Fruit fly (Drosophila melanogaster) whole organism: Measurements from ENCODE around the gene mew.

ENCODE experiments used
- CG8478 ChIP-seq: fragments of >200 bp; optimal IDR thresholded peaks from 2 replicates; lab custom pipeline; 2018; ENCODE audit warnings: inconsistent platforms
- Dll ChIP-seq: fragments of >200 bp; optimal IDR thresholded peaks from 2 replicates; lab custom pipeline; 2017
- EcR ChIP-seq, 2 experiments: fragments of >200 bp; optimal IDR thresholded peaks; 2 replicates each; lab custom pipeline; 2017; ENCODE audit warnings: missing biosample characterization in 2 of 2, missing genetic modification characterization in 2 of 2, missing genetic modification reagents in 2 of 2
- pan ChIP-seq: fragments of >200 bp; optimal IDR thresholded peaks from 2 replicates; lab custom pipeline; 2017
- psq ChIP-seq: fragments of >200 bp; optimal IDR thresholded peaks from 2 replicates; lab custom pipeline; 2017
- usp ChIP-seq: fragments of >200 bp; optimal IDR thresholded peaks from 2 replicates; lab custom pipeline; 2017; ENCODE audit warnings: missing biosample characterization, missing genetic modification characterization, mixed read lengths

mew gene

DNA sequence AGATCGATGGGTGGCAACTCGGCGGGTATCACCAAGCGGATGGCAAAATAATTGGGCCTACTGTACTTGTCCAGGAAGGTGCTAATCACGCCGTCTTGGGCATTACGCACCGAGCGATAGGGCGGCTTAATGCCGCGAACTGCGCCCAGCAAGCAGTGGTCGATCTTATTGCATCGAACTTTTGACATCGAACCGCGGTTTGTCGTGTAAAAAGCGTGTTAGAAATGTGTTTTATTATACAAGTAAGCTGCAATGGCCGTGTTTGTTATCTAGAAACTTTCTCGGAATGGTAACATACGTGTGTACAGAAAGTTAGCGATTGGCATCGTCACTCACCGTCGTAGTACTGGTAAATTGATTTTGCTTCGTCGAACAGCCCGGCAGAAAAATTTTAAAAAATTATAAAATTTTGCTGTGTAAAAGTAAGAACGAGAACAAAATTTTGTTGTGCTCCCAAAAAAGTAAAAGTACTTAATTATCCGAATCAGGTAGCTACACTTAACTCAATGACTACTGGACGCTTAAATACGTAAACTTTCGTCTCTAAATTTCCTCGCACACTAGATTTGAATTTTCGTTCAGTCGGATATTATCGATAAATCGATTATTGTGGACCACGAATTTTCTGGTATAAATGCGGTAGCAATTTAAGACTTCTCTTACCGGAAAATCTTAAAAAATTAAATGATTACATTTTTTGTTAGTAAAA lies at the start of gene mew, which contains the start of gene CG15742:
Gene mew, minus strand, starts transcription at position 443 of the 709 bp plus-strand sequence.
Gene CG15742, minus strand, starts transcription at position 448 of the 709 bp plus-strand sequence.
- no peak for TF ChIP-seq Dll (lab: Kevin White, UChicago)
- no peak for TF ChIP-seq EcR (GFP tag; optimal IDR thresholded peaks at IDR 0.05; lab: Kevin White, UChicago)
- TF ChIP-seq usp = no peak
- no peak for TF ChIP-seq pan

DNA sequence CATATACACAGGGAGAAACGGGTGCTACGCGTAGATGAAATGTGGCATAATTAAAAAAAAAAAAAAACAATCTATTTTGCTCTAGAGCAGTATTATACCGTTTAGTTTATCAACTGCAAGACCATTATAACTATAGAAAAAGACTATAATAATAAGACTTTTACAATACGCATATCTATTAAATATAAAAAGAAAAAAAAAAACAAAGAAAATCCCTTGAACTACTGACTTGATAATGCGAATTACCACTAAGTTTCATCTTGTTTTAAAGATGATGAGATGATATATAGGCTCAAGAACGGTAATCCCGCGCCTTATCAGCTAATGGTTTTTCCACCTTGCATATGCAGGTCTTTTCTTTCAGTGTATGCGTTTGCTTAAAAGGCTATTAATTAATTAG lies 48.9 kb upstream of the mew start:
- TF ChIP-seq Dll (lab: Kevin White, UChicago) = no peak
- TF ChIP-seq CG8478 (lab: Kevin White, UChicago) = no peak
- TF ChIP-seq pan = no peak
- TF ChIP-seq psq = no peak
- no peak for TF ChIP-seq EcR (GFP tag; optimal IDR thresholded peaks at IDR 0.05; lab: Kevin White, UChicago)
- no peak for TF ChIP-seq usp

- TF ChIP-seq Dll (lab: Kevin White, UChicago) = no peak
- no peak for TF ChIP-seq CG8478 (lab: Kevin White, UChicago)
- TF ChIP-seq psq = no peak
- TF ChIP-seq pan = no peak
- no peak for TF ChIP-seq usp
- TF ChIP-seq EcR (GFP tag; optimal IDR thresholded peaks at IDR 0.05; lab: Kevin White, UChicago) = no peak
Observed at dm6 chrX:13305323-13305722, 47.0 kb upstream of the mew start.

DNA sequence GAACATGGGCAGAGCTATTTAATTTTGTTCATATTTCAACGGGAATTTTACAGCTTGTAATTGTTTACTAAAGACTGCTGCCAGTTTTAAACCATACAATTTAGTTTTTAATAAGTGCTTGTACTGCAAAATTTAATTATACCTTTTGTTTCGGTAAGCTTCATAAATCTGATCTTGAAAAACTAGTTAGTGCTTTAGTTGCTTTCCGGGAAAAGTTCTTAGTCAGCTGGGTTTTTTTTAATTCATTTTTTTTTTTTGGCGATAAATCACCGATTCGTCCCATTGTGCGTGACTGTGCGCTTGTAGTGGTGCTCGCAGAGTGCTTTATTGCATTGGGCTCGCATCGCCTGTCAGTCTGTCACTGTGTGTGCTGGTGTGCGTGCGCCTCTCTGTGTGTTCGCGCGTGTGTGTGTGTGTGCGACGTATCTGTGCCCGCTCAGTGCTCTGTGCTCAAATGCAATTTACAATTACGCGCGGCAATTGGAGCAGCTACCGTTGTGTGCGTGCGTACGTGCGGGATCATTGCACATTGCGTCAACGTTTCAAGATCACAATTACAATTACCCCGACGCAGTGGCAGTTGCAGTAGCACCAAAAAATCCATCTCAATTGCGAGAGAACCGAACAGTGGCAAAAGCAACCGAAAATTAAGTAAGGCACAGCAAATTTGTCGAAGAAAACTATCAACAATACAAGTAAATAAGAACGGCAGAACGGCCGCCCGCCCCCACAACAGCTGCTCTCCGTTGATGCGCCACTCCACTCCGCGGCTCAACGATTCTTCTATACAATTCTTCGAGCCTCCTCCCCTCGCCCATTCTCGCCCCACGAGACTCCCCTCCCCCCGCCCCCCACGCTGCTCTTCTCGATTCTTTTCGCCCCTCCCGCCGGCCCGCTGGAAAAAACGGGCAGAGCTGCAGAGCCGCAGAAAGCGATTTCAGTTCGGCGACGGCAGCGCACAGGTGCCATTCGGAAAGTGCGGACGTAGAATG lies 45.7 kb upstream of the mew start:
- TF ChIP-seq psq = no peak
- TF ChIP-seq CG8478 (lab: Kevin White, UChicago) = no peak
- no peak for TF ChIP-seq pan
- TF ChIP-seq Dll (lab: Kevin White, UChicago) = no peak
- no peak for TF ChIP-seq EcR (GFP tag; optimal IDR thresholded peaks at IDR 0.05; lab: Kevin White, UChicago)
- no peak for TF ChIP-seq usp

DNA sequence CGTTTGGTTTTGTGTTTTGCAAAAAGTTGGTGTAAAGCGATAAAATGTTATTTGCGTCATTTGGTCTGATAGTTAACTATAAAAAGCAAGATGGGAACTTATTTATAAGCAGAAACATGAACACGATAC lies 45.1 kb upstream of the mew start, which contains the start of gene IP3K2:
Gene IP3K2, plus strand, starts transcription at position 107 of the 129 bp plus-strand sequence.
- TF ChIP-seq EcR (GFP tag; optimal IDR thresholded peaks at IDR 0.05; lab: Kevin White, UChicago) (no peak), Dll (lab: Kevin White, UChicago) (no peak), CG8478 (lab: Kevin White, UChicago) (no peak), psq (no peak), pan (no peak), usp (no peak)

- TF ChIP-seq Dll (lab: Kevin White, UChicago) = no peak
- no peak for TF ChIP-seq usp
- TF ChIP-seq EcR (GFP tag; optimal IDR thresholded peaks at IDR 0.05; lab: Kevin White, UChicago) = no peak
- no peak for TF ChIP-seq pan
- no peak for TF ChIP-seq CG8478 (lab: Kevin White, UChicago)
- no peak for TF ChIP-seq psq
Observed at dm6 chrX:13302615-13303526, 44.6 kb upstream of the mew start.

DNA sequence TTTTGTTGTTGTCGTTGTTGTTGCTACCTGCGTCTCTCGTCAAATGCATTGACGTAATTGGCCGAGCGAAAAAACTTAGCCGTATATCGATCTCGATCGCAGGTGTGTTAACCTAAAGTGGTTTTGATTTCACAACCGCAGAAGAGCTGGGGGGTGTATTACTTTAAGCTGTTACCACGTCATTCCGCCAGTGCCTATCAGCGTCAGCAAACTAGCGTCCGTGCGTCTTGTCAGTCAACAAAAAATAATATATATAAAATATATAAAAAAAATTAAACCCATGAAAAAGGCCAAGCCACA lies 44.0 kb upstream of the mew start, which contains the start of gene CG1764:
Gene CG1764, minus strand, starts transcription at position 101 of the 300 bp plus-strand sequence.
- TF ChIP-seq usp = no peak
- TF ChIP-seq EcR (GFP tag; optimal IDR thresholded peaks at IDR 0.05; lab: Kevin White, UChicago) = no peak
- TF ChIP-seq CG8478 (lab: Kevin White, UChicago) = no peak
- no peak for TF ChIP-seq Dll (lab: Kevin White, UChicago)
- TF ChIP-seq pan = no peak
- TF ChIP-seq psq = no peak

- TF ChIP-seq psq (no peak), usp (no peak), EcR (GFP tag; optimal IDR thresholded peaks at IDR 0.05; lab: Kevin White, UChicago) (no peak), pan (no peak), CG8478 (lab: Kevin White, UChicago) (no peak), Dll (lab: Kevin White, UChicago) (no peak)
Observed at dm6 chrX:13300835-13301502, 42.7 kb upstream of the mew start.

DNA sequence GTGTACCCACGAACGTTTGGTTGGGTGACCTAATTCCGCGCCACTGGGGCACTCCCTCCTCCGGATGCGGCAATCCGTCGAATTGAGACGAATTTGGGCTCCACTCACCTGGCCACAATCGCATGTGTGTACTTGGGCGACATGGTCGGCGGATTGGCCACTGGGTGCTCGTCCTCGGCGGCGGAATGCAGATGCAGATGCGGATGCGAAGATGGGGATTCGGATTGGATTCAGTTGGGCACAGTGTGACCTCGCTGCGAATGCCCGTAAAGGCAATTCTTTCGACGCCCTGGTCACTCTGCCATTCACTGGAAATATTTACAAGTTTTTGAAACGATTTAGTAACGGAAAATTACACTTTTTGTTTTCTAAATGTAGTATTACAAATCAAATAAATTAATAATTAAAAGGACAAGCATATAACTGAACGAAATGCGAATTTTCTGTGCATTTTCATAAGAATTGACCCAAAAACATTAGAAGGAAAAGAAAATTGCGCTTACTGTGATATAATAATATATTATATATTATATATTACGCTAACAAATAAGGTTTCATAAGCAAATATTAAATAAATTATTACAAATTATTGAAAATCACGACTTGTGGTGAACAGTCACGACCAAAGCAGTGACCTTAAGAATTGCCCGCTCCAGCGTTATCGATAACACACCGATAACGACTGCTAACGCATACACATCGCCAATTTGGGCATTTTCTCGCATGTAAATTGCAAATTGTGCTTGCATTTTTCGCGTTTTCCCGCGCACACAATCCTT lies 38.3 kb upstream of the mew start, which contains the start of gene CG1622:
Gene CG1622, plus strand, starts transcription at position 678 of the 779 bp plus-strand sequence.
- TF ChIP-seq CG8478 (lab: Kevin White, UChicago) (no peak), EcR (GFP tag; optimal IDR thresholded peaks at IDR 0.05; lab: Kevin White, UChicago) (no peak), Dll (lab: Kevin White, UChicago) (no peak), pan (no peak), usp (no peak), psq (no peak)

DNA sequence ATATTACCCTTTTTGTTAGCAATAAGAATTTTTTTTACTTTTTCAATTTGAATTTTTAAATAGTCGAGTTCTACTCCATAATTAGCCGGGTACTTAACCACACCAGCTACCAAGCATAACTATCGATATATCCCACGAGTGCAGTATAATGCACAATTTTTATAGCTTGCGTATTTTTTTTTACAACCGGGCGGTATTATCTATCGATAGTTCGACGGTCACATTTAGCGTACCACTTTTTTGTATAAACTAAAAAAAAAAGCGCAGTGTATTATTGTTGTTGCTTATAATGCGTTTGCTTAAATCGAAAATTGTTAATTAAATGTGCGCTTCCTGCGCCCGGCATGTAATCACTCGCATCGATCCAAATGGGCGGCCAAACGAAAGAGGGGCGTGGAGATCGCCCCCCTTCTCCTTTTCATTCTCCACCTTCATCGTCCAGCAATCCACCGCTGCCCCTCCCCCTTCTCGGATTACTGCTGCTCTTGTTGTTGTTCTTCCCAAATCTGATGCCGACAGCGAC lies 29.6 kb upstream of the mew start, which contains the start of gene Remo:
Gene Remo, plus strand, starts transcription at position 198 of the 523 bp plus-strand sequence.
- TF ChIP-seq pan (no peak), psq (no peak), Dll (lab: Kevin White, UChicago) (no peak), usp (no peak), EcR (GFP tag; optimal IDR thresholded peaks at IDR 0.05; lab: Kevin White, UChicago) (no peak), CG8478 (lab: Kevin White, UChicago) (no peak)
